Worm (Caenorhabditis elegans): ENCODE measurements around the gene C15H11.1.
A peak's percentile ranks its signal among the peaks of the same experiment; 100 is the strongest.

Gene C15H11.1

ce11 chrV:14422317-14422716, 28.7 kb downstream of the C15H11.1 start, which contains the start of gene pas-1:
Gene pas-1, minus strand, starts transcription at chrV:14422618.
- TF ChIP-seq hmbx-1 (tag; optimal IDR thresholded peaks at IDR 0.05) (no peak), scrt-1 (GFP tag; IDR thresholded peaks at IDR 0.05) (0 out of 2 replicates have a peak, but pooled peaks have one; percentile 11)

- TF ChIP-seq ets-7 (tag; optimal IDR thresholded peaks at IDR 0.05) (no peak), tbx-37 (GFP tag; conservative IDR thresholded peaks at IDR 0.05) (peak; percentile 59; the same call in 1 of the 2 replicates)
Observed at ce11 chrV:14423268-14423667, 29.7 kb downstream of the C15H11.1 start, which contains the start of gene rpoa-12. Gene rpoa-12, minus strand, starts transcription at chrV:14423304.

ce11 chrV:14424958-14425492, 31.4 kb downstream of the C15H11.1 start, which contains the start of gene rrsr-1:
Gene rrsr-1, minus strand, starts transcription at chrV:14425008.
- TF ChIP-seq aly-1 (tag; optimal IDR thresholded peaks at IDR 0.05), result no peak
- TF ChIP-seq B0310.2 (tag; optimal IDR thresholded peaks at IDR 0.05), result no peak
- no peak for TF ChIP-seq ama-1 (optimal IDR thresholded peaks at IDR 0.05)
- TF ChIP-seq ets-7 (tag; optimal IDR thresholded peaks at IDR 0.05), result no peak
- no peak for TF ChIP-seq tra-4 (tag; optimal IDR thresholded peaks at IDR 0.05)
- TF ChIP-seq F13C5.2 (tag; optimal IDR thresholded peaks at IDR 0.05), result peak; percentile 51
- TF ChIP-seq hmg-4 (GFP tag; optimal IDR thresholded peaks at IDR 0.05), result no peak
- no peak for TF ChIP-seq sea-1 (GFP tag; conservative IDR thresholded peaks at IDR 0.05)
- TF ChIP-seq ceh-13 (GFP tag; optimal IDR thresholded peaks at IDR 0.05), result no peak
- TF ChIP-seq tbx-37 (GFP tag; conservative IDR thresholded peaks at IDR 0.05), result no peak
- no peak for TF ChIP-seq ceh-36 (tag; optimal IDR thresholded peaks at IDR 0.05)
- no peak for TF ChIP-seq hmbx-1 (tag; optimal IDR thresholded peaks at IDR 0.05)
- no peak for TF ChIP-seq tbx-11 (GFP tag; IDR thresholded peaks at IDR 0.05)
- TF ChIP-seq flt-1 (GFP tag; IDR thresholded peaks at IDR 0.05), result peak; percentile 57; the same call in 1 of the 2 replicates
- no peak for TF ChIP-seq scrt-1 (GFP tag; IDR thresholded peaks at IDR 0.05)
- no peak for TF ChIP-seq hnd-1 (tag; optimal IDR thresholded peaks at IDR 0.05)
- 0 out of 2 replicates have a peak, but pooled peaks have one; percentile 14 for TF ChIP-seq pes-1 (GFP tag; IDR thresholded peaks at IDR 0.05)

DNA sequence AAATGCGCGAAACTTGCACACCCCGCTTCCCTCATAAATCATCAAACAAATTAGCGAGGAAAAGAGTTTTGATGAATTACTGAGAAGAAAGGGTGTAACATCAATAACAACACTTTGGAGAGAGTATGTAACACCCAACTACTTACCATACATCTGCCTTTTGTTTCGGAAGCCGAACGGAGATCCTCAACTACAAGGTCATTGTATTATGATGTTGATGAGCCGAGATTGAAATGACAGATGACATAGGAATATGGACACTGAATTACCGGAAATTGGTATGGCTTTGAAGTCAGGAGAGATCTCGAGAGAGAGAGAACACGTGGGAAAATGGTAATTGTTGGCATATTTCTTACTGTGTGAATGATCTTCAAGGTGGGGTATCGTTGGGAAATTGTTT, 32.4 kb downstream of the C15H11.1 start:
- TF ChIP-seq ceh-36 (tag; optimal IDR thresholded peaks at IDR 0.05), result no peak
- no peak for TF ChIP-seq scrt-1 (GFP tag; IDR thresholded peaks at IDR 0.05)
- no peak for TF ChIP-seq tbx-37 (GFP tag; conservative IDR thresholded peaks at IDR 0.05)
- no peak for TF ChIP-seq tbx-11 (GFP tag; IDR thresholded peaks at IDR 0.05)
- no peak for TF ChIP-seq B0310.2 (tag; optimal IDR thresholded peaks at IDR 0.05)
- no peak for TF ChIP-seq F13C5.2 (tag; optimal IDR thresholded peaks at IDR 0.05)
- no peak for TF ChIP-seq tra-4 (tag; optimal IDR thresholded peaks at IDR 0.05)
- no peak for TF ChIP-seq ama-1 (optimal IDR thresholded peaks at IDR 0.05)
- TF ChIP-seq flt-1 (GFP tag; IDR thresholded peaks at IDR 0.05), result no peak
- no peak for TF ChIP-seq ets-7 (tag; optimal IDR thresholded peaks at IDR 0.05)
- no peak for TF ChIP-seq aly-1 (tag; optimal IDR thresholded peaks at IDR 0.05)
- TF ChIP-seq pes-1 (GFP tag; IDR thresholded peaks at IDR 0.05), result no peak
- no peak for TF ChIP-seq sea-1 (GFP tag; conservative IDR thresholded peaks at IDR 0.05)

DNA sequence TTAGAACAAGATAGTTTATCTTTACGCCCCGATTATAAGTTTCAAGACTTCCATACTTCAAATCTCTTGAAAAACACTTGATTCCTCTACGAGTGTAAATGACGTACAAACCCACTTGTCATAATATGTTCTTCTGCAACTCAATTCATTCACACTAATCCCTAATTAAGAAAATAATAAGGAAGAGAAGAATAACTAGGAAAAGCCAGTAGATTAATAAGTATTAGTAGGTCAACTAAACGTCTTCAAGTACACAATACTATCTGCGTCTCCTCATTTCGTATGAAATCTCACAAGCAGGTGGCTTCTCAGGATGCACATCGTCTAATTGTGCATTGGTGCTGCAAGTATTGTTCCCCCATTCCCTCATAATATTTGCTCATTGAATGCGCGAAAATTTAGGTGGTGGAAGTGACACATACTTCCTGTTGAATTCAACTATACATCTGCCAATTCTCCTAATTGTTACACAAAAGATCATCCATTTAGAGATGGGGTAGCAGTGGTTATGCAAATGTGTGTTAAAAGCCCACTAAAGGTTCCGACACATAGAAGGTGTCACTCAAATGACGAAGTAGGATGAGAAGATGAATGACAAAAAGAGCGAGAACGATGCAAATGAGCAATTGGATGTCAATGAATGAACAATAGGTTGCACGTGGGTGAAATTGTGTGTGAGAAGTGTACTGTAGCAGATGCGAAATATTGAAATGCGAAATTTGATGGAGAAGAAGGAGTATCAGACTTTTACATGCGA, 33.6 kb downstream of the C15H11.1 start:
- TF ChIP-seq B0310.2 (tag; optimal IDR thresholded peaks at IDR 0.05) (no peak), ama-1 (optimal IDR thresholded peaks at IDR 0.05) (no peak), ceh-36 (tag; optimal IDR thresholded peaks at IDR 0.05) (peak; percentile 34)

- TF ChIP-seq ceh-13 (GFP tag; optimal IDR thresholded peaks at IDR 0.05) (no peak), B0310.2 (tag; optimal IDR thresholded peaks at IDR 0.05) (no peak), hmg-4 (GFP tag; optimal IDR thresholded peaks at IDR 0.05) (no peak), F13C5.2 (tag; optimal IDR thresholded peaks at IDR 0.05) (no peak), ama-1 (optimal IDR thresholded peaks at IDR 0.05) (no peak), hmbx-1 (tag; optimal IDR thresholded peaks at IDR 0.05) (no peak), pes-1 (GFP tag; IDR thresholded peaks at IDR 0.05) (no peak), aly-1 (tag; optimal IDR thresholded peaks at IDR 0.05) (no peak)
Observed at ce11 chrV:14428865-14429264, 35.3 kb downstream of the C15H11.1 start, which contains the start of gene F23B12.1. Gene F23B12.1, plus strand, starts transcription at chrV:14429165.

DNA sequence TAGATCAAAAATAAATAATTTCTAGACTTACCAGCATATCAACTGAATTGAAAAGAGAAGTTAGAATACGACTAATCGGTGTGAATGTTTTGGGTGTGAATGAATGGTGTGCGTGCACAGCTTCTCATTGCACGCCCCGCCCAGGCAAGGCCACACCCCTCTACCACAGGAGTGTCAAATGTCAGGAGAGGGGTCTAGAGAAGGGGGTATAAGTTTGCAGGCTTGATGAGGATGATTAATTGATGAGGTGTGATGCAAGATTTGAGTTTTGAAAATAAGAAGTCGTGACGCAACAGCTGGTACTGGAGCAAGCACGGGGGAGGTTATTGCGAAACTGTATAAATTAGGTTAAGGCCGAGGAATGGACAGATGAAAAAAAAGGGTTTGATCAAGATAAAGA, 38.7 kb downstream of the C15H11.1 start, which contains the start of gene egl-1:
Gene egl-1 (minus strand): TSS at position 101 of the 400 bp plus-strand sequence.
- TF ChIP-seq ceh-36 (tag; optimal IDR thresholded peaks at IDR 0.05), result no peak
- no peak for TF ChIP-seq B0310.2 (tag; optimal IDR thresholded peaks at IDR 0.05)
- no peak for TF ChIP-seq hmbx-1 (tag; optimal IDR thresholded peaks at IDR 0.05)
- no peak for TF ChIP-seq hnd-1 (tag; optimal IDR thresholded peaks at IDR 0.05)
- TF ChIP-seq scrt-1 (GFP tag; IDR thresholded peaks at IDR 0.05), result no peak

ce11 chrV:14433584-14433983, 40.0 kb downstream of the C15H11.1 start:
- no peak for TF ChIP-seq B0310.2 (tag; optimal IDR thresholded peaks at IDR 0.05)
- peak; percentile 71 for TF ChIP-seq ceh-36 (tag; optimal IDR thresholded peaks at IDR 0.05)
- TF ChIP-seq flt-1 (GFP tag; IDR thresholded peaks at IDR 0.05), result no peak
- no peak for TF ChIP-seq tbx-37 (GFP tag; conservative IDR thresholded peaks at IDR 0.05)
- TF ChIP-seq pes-1 (GFP tag; IDR thresholded peaks at IDR 0.05), result no peak
- no peak for TF ChIP-seq F13C5.2 (tag; optimal IDR thresholded peaks at IDR 0.05)
- no peak for TF ChIP-seq hnd-1 (tag; optimal IDR thresholded peaks at IDR 0.05)
- TF ChIP-seq tbx-11 (GFP tag; IDR thresholded peaks at IDR 0.05), result no peak
- TF ChIP-seq tra-4 (tag; optimal IDR thresholded peaks at IDR 0.05), result no peak
